Fruit fly (Drosophila melanogaster) whole organism, embryonic: ENCODE measurements around the gene CG17764.

Experiments
- CG10267 ChIP-seq: fragments of 200-800 bp; sonication (Bioruptor generic); optimal IDR thresholded peaks from 2 replicates; lab custom pipeline; 2018; ENCODE audit warnings: missing biosample characterization, mild to moderate bottlenecking, missing genetic modification characterization, moderate library complexity
- CG13296 ChIP-seq: fragments of 200-800 bp; sonication (Bioruptor generic); optimal IDR thresholded peaks from 3 replicates; lab custom pipeline; 2018; ENCODE audit warnings: missing biosample characterization, mild to moderate bottlenecking, missing genetic modification characterization
- CG1832 ChIP-seq: fragments of 200-800 bp; sonication (Bioruptor generic); optimal IDR thresholded peaks from 2 replicates; lab custom pipeline; 2017; ENCODE audit warnings: missing biosample characterization, mild to moderate bottlenecking, missing genetic modification characterization, inconsistent platforms
- CG4282 ChIP-seq: fragments of 200-800 bp; sonication (Bioruptor generic); optimal IDR thresholded peaks from 2 replicates; lab custom pipeline; 2016; ENCODE audit warnings: missing biosample characterization, missing genetic modification characterization
- Fer3 ChIP-seq: fragments of 200-800 bp; sonication (Bioruptor generic); optimal IDR thresholded peaks from 2 replicates; lab custom pipeline; 2018; ENCODE audit warnings: missing biosample characterization, mild to moderate bottlenecking, missing genetic modification characterization, moderate library complexity
- MESR4 ChIP-seq: fragments of 200-800 bp; sonication (Bioruptor generic); optimal IDR thresholded peaks from 2 replicates; lab custom pipeline; 2018; ENCODE audit warnings: missing biosample characterization, mild to moderate bottlenecking, missing genetic modification characterization, moderate library complexity
- exex ChIP-seq: fragments of 200-800 bp; sonication (Bioruptor generic); optimal IDR thresholded peaks from 4 replicates; lab custom pipeline; 2018; ENCODE audit warnings: missing biosample characterization, mild to moderate bottlenecking, missing genetic modification characterization, moderate library complexity
- pnt ChIP-seq: fragments of 200-800 bp; sonication (Bioruptor generic); optimal IDR thresholded peaks from 3 replicates; lab custom pipeline; 2016; ENCODE audit warnings: missing biosample characterization, missing genetic modification characterization

DNA sequence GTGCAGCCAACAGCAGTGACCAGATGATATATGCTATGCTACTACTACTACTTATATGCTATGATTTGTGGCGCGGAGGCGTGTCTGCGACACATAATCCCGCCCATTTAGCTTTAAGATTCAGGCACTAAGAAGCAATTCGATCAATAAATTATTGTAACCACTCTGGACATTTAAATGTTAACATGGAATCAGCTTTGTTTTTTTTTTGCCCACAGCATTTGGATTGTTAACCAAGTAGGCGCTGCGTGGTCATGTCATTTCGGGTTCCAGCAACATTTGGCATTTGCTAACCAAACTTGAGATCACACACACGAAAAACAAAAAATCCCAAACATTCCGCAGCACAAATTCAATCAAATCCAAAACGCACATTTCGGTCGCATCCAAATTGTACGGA lies 5.7 kb upstream of the CG17764 start, which contains the start of gene CG4198:
- TF ChIP-seq CG4282 (GFP tag; lab: Kevin White, UChicago) (no peak), exex (tag; lab: Kevin White, UChicago) (no peak), CG13296 (GFP tag; lab: Kevin White, UChicago) (no peak), CG1832 (GFP tag; lab: Kevin White, UChicago) (no peak), Fer3 (tag; lab: Kevin White, UChicago) (no peak), pnt (GFP tag; lab: Kevin White, UChicago) (no peak), MESR4 (no peak), CG10267 (tag; lab: Kevin White, UChicago) (no peak)
